ENCODE assay signal across 5 fruit fly cellular contexts in the genomic region with DNA sequence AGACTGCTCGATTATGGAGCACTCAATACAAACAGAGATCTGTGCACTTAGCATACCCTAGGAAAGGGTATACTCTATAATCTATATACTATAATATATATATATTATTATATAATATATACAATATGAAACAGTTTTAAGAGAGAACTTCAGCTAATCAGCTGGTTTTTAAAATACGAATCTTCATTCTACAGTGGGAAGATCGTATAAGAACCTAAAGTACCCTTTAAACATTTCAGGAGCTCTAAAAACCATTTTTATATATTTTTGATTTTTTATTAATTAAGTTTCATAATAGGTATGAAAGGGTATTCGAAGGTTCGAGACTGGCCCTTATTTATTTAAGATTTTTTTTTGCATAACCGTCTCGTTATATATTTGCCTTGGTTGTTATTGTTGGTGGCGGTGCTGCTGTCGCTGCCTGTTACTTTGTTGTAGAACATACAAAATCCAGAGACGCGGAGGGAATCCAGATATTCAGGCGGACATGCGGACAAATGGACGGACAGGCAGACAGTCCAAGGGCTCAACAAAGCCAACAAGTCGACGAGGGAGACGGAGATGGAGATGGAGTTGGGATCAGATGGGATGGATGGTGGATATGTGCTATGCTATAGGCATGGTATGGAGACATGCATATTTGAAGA.
TF ChIP-seq lines count a peak whose summit lies in the region.

No protein-coding gene starts in this region.

- TF ChIP-seq CTCF in whole organism, embryonic (GFP tag; optimal IDR thresholded peaks at IDR 0.05; lab: Kevin White, UChicago), result no peak

TF ChIP-seq in whole organism, 6 proteins besides CTCF, POLR2A, EP300 and RAD21:
- TF ChIP-seq EcR (GFP tag; optimal IDR thresholded peaks at IDR 0.05; lab: Kevin White, UChicago) (no peak), pan (optimal IDR thresholded peaks at IDR 0.05; lab: Kevin White, UChicago) (peak; percentile 49)

TF ChIP-seq in whole organism, embryonic, 481 proteins besides CTCF, POLR2A, EP300 and RAD21 (continues in another document):
- TF ChIP-seq D19B (GFP tag; optimal IDR thresholded peaks at IDR 0.05; lab: Kevin White, UChicago) (peak; percentile 20), nom (GFP tag; optimal IDR thresholded peaks at IDR 0.05; lab: Kevin White, UChicago) (peak; percentile 86), CG3065 (GFP tag; optimal IDR thresholded peaks at IDR 0.05; lab: Kevin White, UChicago) (no peak), CG17385 (GFP tag; optimal IDR thresholded peaks at IDR 0.05; lab: Kevin White, UChicago) (no peak), ranshi (GFP tag; IDR thresholded peaks at IDR 0.05; lab: Robert Waterston, UW) (no peak), CG10959 (GFP tag; IDR thresholded peaks at IDR 0.05; lab: Robert Waterston, UW) (no peak), Adf1 (GFP tag; IDR thresholded peaks at IDR 0.05; lab: Robert Waterston, UW) (no peak), CG31224 (GFP tag; IDR thresholded peaks at IDR 0.05; lab: Robert Waterston, UW) (no peak), Spps (tag; optimal IDR thresholded peaks at IDR 0.05; lab: Kevin White, UChicago) (no peak), ase (GFP tag; IDR thresholded peaks at IDR 0.05; lab: Robert Waterston, UW) (no peak), CG2116 (GFP tag; optimal IDR thresholded peaks at IDR 0.05; lab: Kevin White, UChicago) (no peak), CG3995 (GFP tag; optimal IDR thresholded peaks at IDR 0.05; lab: Kevin White, UChicago) (no peak), Sox102F (GFP tag; optimal IDR thresholded peaks at IDR 0.05; lab: Kevin White, UChicago) (no peak), CG10979 (tag; optimal IDR thresholded peaks at IDR 0.05; lab: Kevin White, UChicago) (peak; percentile 9), CG3838 (GFP tag; optimal IDR thresholded peaks at IDR 0.05; lab: Kevin White, UChicago) (no peak), Ssrp (tag; optimal IDR thresholded peaks at IDR 0.05; lab: Kevin White, UChicago) (no peak), CG17361 (GFP tag; IDR thresholded peaks at IDR 0.05; lab: Robert Waterston, UW) (0 out of 3 replicates have a peak, but pooled peaks have one; percentile 25), Dp (GFP tag; optimal IDR thresholded peaks at IDR 0.05; lab: Kevin White, UChicago) (no peak), nau (GFP tag; optimal IDR thresholded peaks at IDR 0.05; lab: Kevin White, UChicago) (no peak), CG1832 (GFP tag; optimal IDR thresholded peaks at IDR 0.05; lab: Kevin White, UChicago) (no peak), Blimp-1 (GFP tag; optimal IDR thresholded peaks at IDR 0.05; lab: Kevin White, UChicago) (peak; percentile 4)

TF ChIP-seq in whole organism, prepupa, 60 proteins besides CTCF, POLR2A, EP300 and RAD21 (continues in another document):
- TF ChIP-seq CG1621 (tag; optimal IDR thresholded peaks at IDR 0.05; lab: Kevin White, UChicago) (peak; percentile 21), dac (GFP tag; optimal IDR thresholded peaks at IDR 0.05; lab: Kevin White, UChicago) (no peak), spab (GFP tag; optimal IDR thresholded peaks at IDR 0.05; lab: Kevin White, UChicago) (peak; percentile 93), ss (GFP tag; optimal IDR thresholded peaks at IDR 0.05; lab: Kevin White, UChicago) (peak; percentile 41 to 47), Ets96B (tag; optimal IDR thresholded peaks at IDR 0.05; lab: Kevin White, UChicago) (peak; percentile 78), Met (GFP tag; optimal IDR thresholded peaks at IDR 0.05; lab: Kevin White, UChicago) (no peak), CG3919 (GFP tag; optimal IDR thresholded peaks at IDR 0.05; lab: Kevin White, UChicago) (peak; percentile 70), dsx (GFP tag; optimal IDR thresholded peaks at IDR 0.05; lab: Kevin White, UChicago; ENCODE audit: poor library complexity, severe bottlenecking) (peak; percentile 100), Lpt (GFP tag; optimal IDR thresholded peaks at IDR 0.05; lab: Kevin White, UChicago) (peak; percentile 47), CG32006 (GFP tag; optimal IDR thresholded peaks at IDR 0.05; lab: Kevin White, UChicago) (no peak), Hr4 (GFP tag; optimal IDR thresholded peaks at IDR 0.05; lab: Kevin White, UChicago) (no peak), Blimp-1 (GFP tag; optimal IDR thresholded peaks at IDR 0.05; lab: Kevin White, UChicago) (peak; percentile 38), Eip93F (GFP tag; optimal IDR thresholded peaks at IDR 0.05; lab: Kevin White, UChicago) (no peak), topi (GFP tag; optimal IDR thresholded peaks at IDR 0.05; lab: Kevin White, UChicago) (peak; percentile 21), CG11902 (GFP tag; optimal IDR thresholded peaks at IDR 0.05; lab: Kevin White, UChicago) (peak; percentile 37), OdsH (GFP tag; optimal IDR thresholded peaks at IDR 0.05; lab: Kevin White, UChicago) (no peak), net (GFP tag; optimal IDR thresholded peaks at IDR 0.05; lab: Kevin White, UChicago) (no peak), vri (GFP tag; optimal IDR thresholded peaks at IDR 0.05; lab: Kevin White, UChicago) (no peak), CG31627 (GFP tag; optimal IDR thresholded peaks at IDR 0.05; lab: Kevin White, UChicago) (no peak), CG4318 (GFP tag; optimal IDR thresholded peaks at IDR 0.05; lab: Kevin White, UChicago) (no peak), CG8632 (GFP tag; optimal IDR thresholded peaks at IDR 0.05; lab: Kevin White, UChicago) (no peak)

TF ChIP-seq in whole organism, pupa, 21 proteins besides CTCF, POLR2A, EP300 and RAD21:
- TF ChIP-seq CG9948 (tag; optimal IDR thresholded peaks at IDR 0.05; lab: Kevin White, UChicago) (peak; percentile 97), CG4496 (GFP tag; IDR thresholded peaks at IDR 0.05; lab: Robert Waterston, UW) (0 out of 3 replicates have a peak, but pooled peaks have one; percentile 47), Pif1B (GFP tag; optimal IDR thresholded peaks at IDR 0.05; lab: Kevin White, UChicago) (no peak), CG34367 (tag; optimal IDR thresholded peaks at IDR 0.05; lab: Kevin White, UChicago) (no peak), CG14655 (GFP tag; optimal IDR thresholded peaks at IDR 0.05; lab: Kevin White, UChicago) (peak; percentile 87), CG32121 (GFP tag; IDR thresholded peaks at IDR 0.05; lab: Robert Waterston, UW) (no peak), Ets98B (GFP tag; IDR thresholded peaks at IDR 0.05; lab: Robert Waterston, UW) (no peak), CG8159 (tag; optimal IDR thresholded peaks at IDR 0.05; lab: Kevin White, UChicago) (peak; percentile 98), gl (tag; optimal IDR thresholded peaks at IDR 0.05; lab: Kevin White, UChicago) (no peak), CG12605 (GFP tag; IDR thresholded peaks at IDR 0.05; lab: Robert Waterston, UW) (no peak), Pif1A (GFP tag; optimal IDR thresholded peaks at IDR 0.05; lab: Kevin White, UChicago) (no peak), CG13204 (GFP tag; optimal IDR thresholded peaks at IDR 0.05; lab: Kevin White, UChicago) (peak; percentile 16), CG10348 (GFP tag; IDR thresholded peaks at IDR 0.05; lab: Robert Waterston, UW) (no peak), CG8301 (tag; optimal IDR thresholded peaks at IDR 0.05; lab: Kevin White, UChicago) (peak; percentile 34), CG17806 (tag; optimal IDR thresholded peaks at IDR 0.05; lab: Kevin White, UChicago) (peak; percentile 96), D1 (tag; optimal IDR thresholded peaks at IDR 0.05; lab: Kevin White, UChicago) (peak; percentile 92), EcR (GFP tag; optimal IDR thresholded peaks at IDR 0.05; lab: Kevin White, UChicago) (peak; percentile 60), fd96Ca (GFP tag; IDR thresholded peaks at IDR 0.05; lab: Robert Waterston, UW) (no peak), rn (GFP tag; IDR thresholded peaks at IDR 0.05; lab: Robert Waterston, UW) (no peak), Snoo (tag; optimal IDR thresholded peaks at IDR 0.05; lab: Kevin White, UChicago) (no peak), CG15710 (tag; optimal IDR thresholded peaks at IDR 0.05; lab: Kevin White, UChicago) (peak; percentile 28)

TF ChIP-seq in whole organism, wandering third instar larva, 38 proteins besides CTCF, POLR2A, EP300 and RAD21:
- TF ChIP-seq Dfd (GFP tag; optimal IDR thresholded peaks at IDR 0.05; lab: Kevin White, UChicago) (no peak), fru (GFP tag; optimal IDR thresholded peaks at IDR 0.05; lab: Kevin White, UChicago) (peak; percentile 26), psq (GFP tag; optimal IDR thresholded peaks at IDR 0.05; lab: Kevin White, UChicago) (peak; percentile 30), foxo (GFP tag; optimal IDR thresholded peaks at IDR 0.05; lab: Kevin White, UChicago) (peak in 1 of 2 experiments; percentile 37), sage (GFP tag; optimal IDR thresholded peaks at IDR 0.05; lab: Kevin White, UChicago) (peak; percentile 28), HLH106 (tag; optimal IDR thresholded peaks at IDR 0.05; lab: Kevin White, UChicago) (peak; percentile 73), dmrt93B (GFP tag; optimal IDR thresholded peaks at IDR 0.05; lab: Kevin White, UChicago) (peak; percentile 58), sv (GFP tag; optimal IDR thresholded peaks at IDR 0.05; lab: Kevin White, UChicago) (no peak)
TF ChIP-seq in whole organism, wandering third instar larva: peak in this region for 6.
